Fruit fly (Drosophila melanogaster) whole organism, embryonic: Measurements from ENCODE around the gene AP-1sigma.

Experiments
- B-H1 ChIP-seq: fragments of 200-800 bp; sonication (Bioruptor generic); IDR thresholded peaks from 3 replicates; pipeline ENCODE4 v1.3.6; 2022; ENCODE audit warnings: missing biosample characterization, missing genetic modification characterization
- CG12155 ChIP-seq: fragments of 200-800 bp; sonication (Bioruptor generic); optimal IDR thresholded peaks from 3 replicates; lab custom pipeline; 2016; ENCODE audit warnings: missing biosample characterization, missing genetic modification characterization
- CG12659 ChIP-seq: fragments of 200-800 bp; sonication (Bioruptor generic); optimal IDR thresholded peaks from 3 replicates; lab custom pipeline; 2017; ENCODE audit warnings: mild to moderate bottlenecking, missing biosample characterization, missing genetic modification reagents, missing genetic modification characterization
- CG12942 ChIP-seq: fragments of 200-800 bp; sonication (Bioruptor generic); optimal IDR thresholded peaks from 3 replicates; lab custom pipeline; 2016; ENCODE audit warnings: missing biosample characterization, missing genetic modification characterization
- CG14014 ChIP-seq: fragments of 200-800 bp; sonication (Bioruptor generic); IDR thresholded peaks from 2 replicates; pipeline ENCODE4 v1.3.6; 2022; ENCODE audit warnings: missing biosample characterization, missing genetic modification characterization
- CG14710 ChIP-seq: fragments of 200-800 bp; sonication (Bioruptor generic); optimal IDR thresholded peaks from 3 replicates; lab custom pipeline; 2019; ENCODE audit warnings: missing biosample characterization, mild to moderate bottlenecking, missing genetic modification characterization, moderate library complexity
- CG15514 ChIP-seq: fragments of 200-800 bp; sonication (Bioruptor generic); optimal IDR thresholded peaks from 3 replicates; lab custom pipeline; 2017; ENCODE audit warnings: missing biosample characterization, missing genetic modification characterization, mild to moderate bottlenecking, moderate library complexity, missing genetic modification reagents
- CG17186 ChIP-seq: fragments of 200-800 bp; sonication (Bioruptor generic); optimal IDR thresholded peaks from 3 replicates; lab custom pipeline; 2017; ENCODE audit warnings: missing biosample characterization, missing genetic modification reagents, missing genetic modification characterization
- CG17361 ChIP-seq: fragments of 200-800 bp; sonication (Bioruptor generic); IDR thresholded peaks from 3 replicates; pipeline ENCODE4 v1.3.6; 2022; ENCODE audit warnings: missing biosample characterization, missing genetic modification characterization
- CG18262 ChIP-seq: fragments of 200-800 bp; optimal IDR thresholded peaks from 3 replicates; lab custom pipeline; 2019; ENCODE audit warnings: missing biosample characterization, mild to moderate bottlenecking, missing genetic modification characterization, moderate library complexity
- CG33213 ChIP-seq: fragments of 200-800 bp; sonication (Bioruptor generic); optimal IDR thresholded peaks from 3 replicates; lab custom pipeline; 2016; ENCODE audit warnings: missing biosample characterization, missing genetic modification characterization
- CG3847 ChIP-seq: fragments of 200-800 bp; sonication (Bioruptor generic); IDR thresholded peaks from 2 replicates; pipeline ENCODE4 v1.3.6; 2022; ENCODE audit warnings: missing biosample characterization, missing genetic modification characterization
- CG4617 ChIP-seq: fragments of 200-800 bp; sonication (Bioruptor generic); optimal IDR thresholded peaks from 3 replicates; lab custom pipeline; 2016; ENCODE audit warnings: missing biosample characterization, missing genetic modification characterization, borderline replicate concordance
- CG5953 ChIP-seq: fragments of 200-800 bp; sonication (Bioruptor generic); IDR thresholded peaks from 2 replicates; pipeline ENCODE4 v1.3.6; 2022; ENCODE audit warnings: missing biosample characterization, missing genetic modification characterization
- CG6272 ChIP-seq: fragments of 200-800 bp; sonication (Bioruptor generic); IDR thresholded peaks from 2 replicates; pipeline ENCODE4 v1.3.6; 2022; ENCODE audit warnings: missing biosample characterization, missing genetic modification characterization
- CG6765 ChIP-seq: fragments of 200-800 bp; sonication (Bioruptor generic); optimal IDR thresholded peaks from 3 replicates; lab custom pipeline; 2017; ENCODE audit warnings: missing biosample characterization, mild to moderate bottlenecking, missing genetic modification characterization
- CG9727 ChIP-seq: fragments of 200-800 bp; sonication (Bioruptor generic); optimal IDR thresholded peaks from 3 replicates; lab custom pipeline; 2017; ENCODE audit warnings: missing biosample characterization, mild to moderate bottlenecking, missing genetic modification characterization
- Dp ChIP-seq: fragments of 200-800 bp; sonication (Bioruptor generic); optimal IDR thresholded peaks from 2 replicates; lab custom pipeline; 2018; ENCODE audit warnings: missing biosample characterization, mild to moderate bottlenecking, missing genetic modification characterization, moderate library complexity
- Ets97D ChIP-seq: fragments of 200-800 bp; sonication (Bioruptor generic); optimal IDR thresholded peaks from 3 replicates; lab custom pipeline; 2016; ENCODE audit warnings: missing biosample characterization, missing genetic modification characterization
- Fer1 ChIP-seq: fragments of 200-800 bp; sonication (Bioruptor generic); optimal IDR thresholded peaks from 2 replicates; lab custom pipeline; 2017; ENCODE audit warnings: missing biosample characterization, mild to moderate bottlenecking, missing genetic modification characterization
- HLH4C ChIP-seq: fragments of 200-800 bp; sonication (Bioruptor generic); IDR thresholded peaks from 3 replicates; pipeline ENCODE4 v1.3.6; 2022; ENCODE audit warnings: missing biosample characterization, missing genetic modification characterization; ENCODE audit not compliant: partially characterized antibody
- Mes4 ChIP-seq: fragments of 200-800 bp; sonication (Bioruptor generic); optimal IDR thresholded peaks from 2 replicates; lab custom pipeline; 2016; ENCODE audit warnings: missing biosample characterization, missing genetic modification characterization
- Myb ChIP-seq: fragments of 200-800 bp; sonication (Bioruptor generic); optimal IDR thresholded peaks from 2 replicates; lab custom pipeline; 2016; ENCODE audit warnings: missing biosample characterization, missing genetic modification characterization
- Neu2 ChIP-seq: fragments of 200-800 bp; sonication (Bioruptor generic); optimal IDR thresholded peaks from 3 replicates; lab custom pipeline; 2016; ENCODE audit warnings: missing biosample characterization, missing genetic modification characterization, borderline replicate concordance
- Pdp1 ChIP-seq, 2 experiments: fragments of 200-800 bp; sonication (Bioruptor generic); optimal IDR thresholded peaks; 3 replicates each; lab custom pipeline; 2016; ENCODE audit warnings: missing biosample characterization in 2 of 2, missing genetic modification characterization in 2 of 2, mild to moderate bottlenecking in 1 of 2, moderate library complexity in 1 of 2
- TFAM ChIP-seq: fragments of 200-800 bp; sonication (Bioruptor generic); optimal IDR thresholded peaks from 2 replicates; lab custom pipeline; 2017; ENCODE audit warnings: missing biosample characterization, missing genetic modification characterization, inconsistent platforms
- Tbp ChIP-seq: fragments of >200 bp; optimal IDR thresholded peaks from 2 replicates; lab custom pipeline; 2018; ENCODE audit warnings: missing biosample characterization, missing genetic modification characterization
- abd-A ChIP-seq: fragments of 200-800 bp; sonication (Bioruptor generic); optimal IDR thresholded peaks from 3 replicates; lab custom pipeline; 2019; ENCODE audit warnings: missing biosample characterization, mild to moderate bottlenecking, missing genetic modification characterization, moderate library complexity
- al ChIP-seq: fragments of 200-800 bp; sonication (Bioruptor generic); IDR thresholded peaks from 2 replicates; pipeline ENCODE4 v1.3.6; 2022; ENCODE audit warnings: missing biosample characterization, missing genetic modification characterization
- amos ChIP-seq: fragments of 200-800 bp; sonication (Bioruptor generic); IDR thresholded peaks from 2 replicates; pipeline ENCODE4 v1.3.6; 2022; ENCODE audit warnings: missing biosample characterization, missing genetic modification characterization; ENCODE audit not compliant: partially characterized antibody
- chinmo ChIP-seq: fragments of 200-800 bp; sonication (Bioruptor generic); IDR thresholded peaks from 4 replicates; pipeline ENCODE4 v1.3.6; 2022; ENCODE audit warnings: missing biosample characterization, missing genetic modification characterization; ENCODE audit not compliant: partially characterized antibody
- dan ChIP-seq: fragments of 200-800 bp; sonication (Bioruptor generic); IDR thresholded peaks from 2 replicates; pipeline ENCODE4 v1.3.6; 2022; ENCODE audit warnings: missing biosample characterization, missing genetic modification characterization
- fd64A ChIP-seq: fragments of 200-800 bp; sonication (Bioruptor generic); optimal IDR thresholded peaks from 3 replicates; lab custom pipeline; 2018; ENCODE audit warnings: missing biosample characterization, mild to moderate bottlenecking, missing genetic modification characterization
- grau ChIP-seq: fragments of 200-800 bp; optimal IDR thresholded peaks from 3 replicates; lab custom pipeline; 2019; ENCODE audit warnings: missing biosample characterization, mild to moderate bottlenecking, missing genetic modification characterization, moderate library complexity
- gro ChIP-seq: fragments of 200-800 bp; sonication (Bioruptor generic); optimal IDR thresholded peaks from 2 replicates; lab custom pipeline; 2016; ENCODE audit warnings: missing biosample characterization, missing genetic modification characterization
- gt ChIP-seq: fragments of 200-800 bp; sonication (Bioruptor generic); IDR thresholded peaks from 2 replicates; pipeline ENCODE4 v1.3.6; 2022; ENCODE audit warnings: missing biosample characterization, missing genetic modification characterization
- hkb ChIP-seq, 2 experiments: fragments of 200-800 bp in 1 of 2; fragments of >200 bp in 1 of 2; sonication (Bioruptor generic) in 1 of 2; IDR thresholded peaks in 1 of 2; optimal IDR thresholded peaks in 1 of 2; 2 replicates each; pipeline versions ENCODE4 v1.3.6 to Lab custom; 2017 to 2022; ENCODE audit warnings: missing biosample characterization in 1 of 2, missing genetic modification characterization in 1 of 2
- mam ChIP-seq: fragments of 200-800 bp; sonication (Bioruptor generic); optimal IDR thresholded peaks from 3 replicates; lab custom pipeline; 2016; ENCODE audit warnings: missing biosample characterization, missing genetic modification characterization
- pzg ChIP-seq: fragments of 200-800 bp; sonication (Bioruptor generic); optimal IDR thresholded peaks from 3 replicates; lab custom pipeline; 2018; ENCODE audit warnings: missing biosample characterization, mild to moderate bottlenecking, missing genetic modification characterization, moderate library complexity
- repo ChIP-seq: fragments of 200-800 bp; sonication (Bioruptor generic); optimal IDR thresholded peaks from 2 replicates; lab custom pipeline; 2016; ENCODE audit warnings: missing biosample characterization, missing genetic modification characterization
- row ChIP-seq: fragments of 200-800 bp; sonication (Bioruptor generic); IDR thresholded peaks from 3 replicates; pipeline ENCODE4 v1.3.6; 2022; ENCODE audit warnings: missing biosample characterization, missing genetic modification characterization
- sd ChIP-seq: fragments of 200-800 bp; sonication (Bioruptor generic); optimal IDR thresholded peaks from 3 replicates; lab custom pipeline; 2018; ENCODE audit warnings: missing biosample characterization, mild to moderate bottlenecking, missing genetic modification characterization, moderate library complexity
- sens ChIP-seq: fragments of 200-800 bp; sonication (Bioruptor generic); peaks from one replicate; lab custom pipeline; 2016; ENCODE audit warnings: missing biosample characterization, missing genetic modification characterization
- sna ChIP-seq: fragments of 200-800 bp; sonication (Bioruptor generic); IDR thresholded peaks from 2 replicates; pipeline ENCODE4 v1.3.6; 2022; ENCODE audit warnings: missing biosample characterization, missing genetic modification characterization; ENCODE audit not compliant: partially characterized antibody
- tio ChIP-seq: fragments of 200-800 bp; sonication (Bioruptor generic); optimal IDR thresholded peaks from 2 replicates; lab custom pipeline; 2017; ENCODE audit warnings: missing biosample characterization, missing genetic modification characterization, inconsistent platforms
- tll ChIP-seq, 2 experiments: fragments of 200-800 bp in 1 of 2; fragments of >200 bp in 1 of 2; sonication (Bioruptor generic) in 1 of 2; optimal IDR thresholded peaks; 2 replicates each; lab custom pipeline; 2017 to 2019; ENCODE audit warnings: missing biosample characterization in 2 of 2, missing genetic modification characterization in 2 of 2, mild to moderate bottlenecking in 1 of 2, moderate library complexity in 1 of 2
- unc-4 ChIP-seq: fragments of 200-800 bp; sonication (Bioruptor generic); IDR thresholded peaks from 2 replicates; pipeline ENCODE4 v1.3.6; 2022; ENCODE audit warnings: missing biosample characterization, missing genetic modification characterization; ENCODE audit not compliant: partially characterized antibody
- vfl ChIP-seq: fragments of 200-800 bp; sonication (Bioruptor generic); optimal IDR thresholded peaks from 2 replicates; lab custom pipeline; 2016; ENCODE audit warnings: missing biosample characterization, missing genetic modification characterization

AP-1sigma gene

DNA sequence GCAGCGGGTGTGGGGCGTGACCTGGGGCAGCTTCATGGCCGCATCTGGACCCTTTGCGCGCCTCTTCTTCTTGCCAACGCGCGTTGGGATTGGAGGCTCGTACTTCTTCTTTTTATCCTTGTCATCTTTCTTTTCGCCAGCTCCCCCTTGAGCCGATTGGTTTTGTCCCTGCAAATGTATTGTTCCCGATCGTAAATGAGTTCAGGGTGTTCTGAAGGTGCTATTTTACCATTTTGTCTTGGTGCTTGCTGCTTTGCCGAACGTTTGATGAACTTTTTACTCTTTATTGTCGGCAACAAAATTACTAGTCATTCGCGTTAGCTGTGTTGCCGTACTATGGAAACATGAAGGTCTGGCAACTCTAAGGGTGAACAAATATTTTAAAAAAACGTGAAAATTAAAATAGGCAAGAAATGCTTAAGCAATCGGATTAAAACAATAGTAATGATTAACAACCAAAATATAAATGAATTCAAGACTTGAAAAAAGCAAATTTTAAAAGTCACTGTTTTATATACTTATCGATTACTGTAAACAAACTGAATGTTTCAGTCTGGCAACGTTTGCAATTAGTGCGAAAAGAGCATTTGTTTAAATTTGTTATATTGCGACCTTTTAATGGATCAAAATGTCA lies 27.2 kb upstream of the AP-1sigma start, which contains the start of the genes Rpt2 and CG13599 (continued):
- TF ChIP-seq gro (GFP tag; lab: Kevin White, UChicago): peak; percentile 52
- TF ChIP-seq B-H1 (GFP tag; lab: Robert Waterston, UW): no peak
- TF ChIP-seq chinmo: 0 out of 4 replicates have a peak, but pooled peaks have one; percentile 14
- peak; percentile 85 for TF ChIP-seq Dp
- TF ChIP-seq gt (GFP tag; lab: Robert Waterston, UW): no peak
- no peak for TF ChIP-seq dan (GFP tag; lab: Robert Waterston, UW)
- TF ChIP-seq abd-A (tag; lab: Kevin White, UChicago): no peak
- peak; percentile 82 for TF ChIP-seq hkb (optimal IDR thresholded peaks at IDR 0.05; lab: Kevin White, UChicago)
- no peak for TF ChIP-seq hkb (GFP tag; IDR thresholded peaks at IDR 0.05; lab: Robert Waterston, UW)
- no peak for TF ChIP-seq CG14014 (GFP tag; lab: Robert Waterston, UW)
- peak in 1 of 2 experiments; percentile 13 for TF ChIP-seq Pdp1 (GFP tag; optimal IDR thresholded peaks at IDR 0.05; lab: Kevin White, UChicago)
- peak; percentile 12 for TF ChIP-seq Fer1 (GFP tag; lab: Kevin White, UChicago)
- peak; percentile 84 for TF ChIP-seq CG14710 (tag; lab: Kevin White, UChicago)
- no peak for TF ChIP-seq vfl (GFP tag; lab: Kevin White, UChicago)
- TF ChIP-seq tll (GFP tag; optimal IDR thresholded peaks at IDR 0.05; lab: Kevin White, UChicago): peak in 1 of 2 experiments; percentile 60
- TF ChIP-seq pzg: peak; percentile 87
- TF ChIP-seq CG12942 (GFP tag; lab: Kevin White, UChicago): peak; percentile 13
- TF ChIP-seq al (GFP tag; lab: Robert Waterston, UW): no peak
- TF ChIP-seq tio: no peak
- no peak for TF ChIP-seq CG6765 (GFP tag; lab: Kevin White, UChicago)
- TF ChIP-seq row: peak; percentile 50; the same call in 2 of the 3 replicates
- peak; percentile 37 for TF ChIP-seq grau (tag; lab: Kevin White, UChicago)
- peak; percentile 33 for TF ChIP-seq CG33213 (GFP tag; lab: Kevin White, UChicago)
- TF ChIP-seq CG3847 (GFP tag; lab: Robert Waterston, UW): peak; percentile 87
- TF ChIP-seq unc-4 (GFP tag; lab: Robert Waterston, UW): peak; percentile 63
- TF ChIP-seq CG17361 (GFP tag; lab: Robert Waterston, UW): peak; percentile 41; the same call in 1 of the 3 replicates
- TF ChIP-seq CG17186 (GFP tag; lab: Kevin White, UChicago): peak; percentile 69
- TF ChIP-seq Mes4 (GFP tag; lab: Kevin White, UChicago): no peak
- TF ChIP-seq Myb: peak; percentile 64
- peak; percentile 50 for TF ChIP-seq CG15514 (GFP tag; lab: Kevin White, UChicago)
- TF ChIP-seq sd: peak; percentile 10
- TF ChIP-seq amos (GFP tag; lab: Robert Waterston, UW): peak; percentile 32; the same call in 1 of the 2 replicates
- TF ChIP-seq mam (GFP tag; lab: Kevin White, UChicago): peak; percentile 27
- TF ChIP-seq CG4617: peak; percentile 96
- TF ChIP-seq Ets97D: peak; percentile 69
- TF ChIP-seq CG6272 (GFP tag; lab: Robert Waterston, UW): no peak
- TF ChIP-seq CG12155 (GFP tag; lab: Kevin White, UChicago): peak; percentile 14
- no peak for TF ChIP-seq CG5953 (GFP tag; lab: Robert Waterston, UW)
- TF ChIP-seq sens (GFP tag; lab: Kevin White, UChicago): peak; percentile 12
- TF ChIP-seq TFAM (GFP tag; lab: Kevin White, UChicago): no peak
- TF ChIP-seq Tbp (GFP tag; lab: Kevin White, UChicago): no peak
- no peak for TF ChIP-seq repo (GFP tag; lab: Kevin White, UChicago)
- peak; percentile 24 for TF ChIP-seq CG18262 (tag; lab: Kevin White, UChicago)
- TF ChIP-seq HLH4C (GFP tag; lab: Robert Waterston, UW): peak; percentile 45; the same call in 1 of the 3 replicates
- TF ChIP-seq CG9727 (GFP tag; lab: Kevin White, UChicago): no peak
- TF ChIP-seq Neu2: no peak
- TF ChIP-seq sna: no peak
- TF ChIP-seq fd64A: no peak
- peak; percentile 70 for TF ChIP-seq CG12659
